Worm (Caenorhabditis elegans) whole organism, L4 larva: ENCODE data around the gene K02E11.5.
A peak's percentile ranks its signal among the peaks of the same experiment; 100 is the strongest.

ENCODE experiments used
- R02D3.7 ChIP-seq: fragments of 150-350 bp; sonication (generic microtip); optimal IDR thresholded peaks from 3 replicates; lab custom pipeline; 2014; ENCODE audit warnings: missing biosample characterization, missing genetic modification characterization
- aha-1 ChIP-seq: fragments of 150-350 bp; peaks from one replicate; lab custom pipeline; 2014; ENCODE audit warnings: missing biosample characterization, missing genetic modification characterization
- ceh-82 ChIP-seq: sonication (generic microtip); optimal IDR thresholded peaks from 2 replicates; lab custom pipeline; 2017; ENCODE audit warnings: missing biosample characterization, missing genetic modification characterization
- ctbp-1 ChIP-seq: fragments of 200-800 bp; sonication (Bioruptor generic); IDR thresholded peaks from 2 replicates; pipeline ENCODE4 v1.3.6; 2022; ENCODE audit warnings: missing genetic modification reagents, missing genetic modification characterization, missing compliant biosample characterization
- duxl-1 ChIP-seq: sonication (generic microtip); optimal IDR thresholded peaks from 2 replicates; lab custom pipeline; 2016; ENCODE audit warnings: mild to moderate bottlenecking, missing genetic modification characterization, moderate library complexity, missing compliant biosample characterization; ENCODE audit not compliant: poor library complexity
- dve-1 ChIP-seq: sonication (generic microtip); optimal IDR thresholded peaks from 2 replicates; lab custom pipeline; 2017; ENCODE audit warnings: antibody characterized with exemption, mild to moderate bottlenecking, missing genetic modification characterization, missing compliant biosample characterization; ENCODE audit not compliant: insufficient read depth
- egl-27 ChIP-seq: sonication (generic microtip); optimal IDR thresholded peaks from 3 replicates; lab custom pipeline; 2017; ENCODE audit warnings: missing biosample characterization, missing genetic modification reagents, missing genetic modification characterization
- pqm-1 ChIP-seq: sonication (generic microtip); optimal IDR thresholded peaks from 2 replicates; lab custom pipeline; 2017; ENCODE audit warnings: missing biosample characterization, missing genetic modification characterization
- snpc-4 ChIP-seq: fragments of 150-350 bp; optimal IDR thresholded peaks from 2 replicates; lab custom pipeline; 2014; ENCODE audit warnings: missing biosample characterization, missing genetic modification characterization
- spr-3 ChIP-seq: fragments of 200-800 bp; sonication (Bioruptor generic); optimal IDR thresholded peaks from 2 replicates; lab custom pipeline; 2018; ENCODE audit warnings: mild to moderate bottlenecking, missing genetic modification characterization, missing compliant biosample characterization
- tag-97 ChIP-seq: fragments of 200-800 bp; sonication (Bioruptor generic); IDR thresholded peaks from 2 replicates; pipeline ENCODE4 v1.3.6; 2022; ENCODE audit warnings: missing genetic modification characterization, missing compliant biosample characterization
- unc-62 ChIP-seq, 3 experiments: fragments of 150-350 bp in 1 of 3; sonication (generic microtip); optimal IDR thresholded peaks in 2 of 3; peaks in 1 of 3; 1 replicate in 1 of 3; 2 replicates in 2 of 3; lab custom pipeline; 2014 to 2017; ENCODE audit warnings: missing biosample characterization in 3 of 3, missing genetic modification characterization in 3 of 3, missing genetic modification reagents in 3 of 3, missing genotype in 1 of 3

- TF ChIP-seq dve-1 (tag; lab: Kevin White, UChicago): no peak
- no peak for TF ChIP-seq pqm-1
- TF ChIP-seq spr-3 (GFP tag; lab: Kevin White, UChicago): no peak
- no peak for TF ChIP-seq snpc-4 (tag; lab: Kevin White, UChicago)
- no peak for TF ChIP-seq ctbp-1 (GFP tag; lab: Robert Waterston, UW)
- TF ChIP-seq tag-97 (GFP tag; lab: Robert Waterston, UW): no peak
- no peak for TF ChIP-seq aha-1 (tag; lab: Kevin White, UChicago)
- TF ChIP-seq R02D3.7 (tag; lab: Kevin White, UChicago): no peak
- no peak for TF ChIP-seq ceh-82 (tag; lab: Kevin White, UChicago)
- peak in 1 of 2 experiments; percentile 16 for TF ChIP-seq unc-62 (GFP tag; optimal IDR thresholded peaks at IDR 0.05 in 1 of 2; lab: Kevin White, UChicago)
- TF ChIP-seq unc-62 (tag; optimal IDR thresholded peaks at IDR 0.05; lab: Kevin White, UChicago): no peak
- TF ChIP-seq duxl-1: no peak
- no peak for TF ChIP-seq egl-27
Measured at ce11 chrV:14270729-14271128, 18.6 kb downstream of the K02E11.5 start, which contains the start of gene F40G12.5.
